Fruit fly (Drosophila melanogaster) whole organism, wandering third instar larva: Measurements from ENCODE around the gene cher.

Experiments
- CG32264 ChIP-seq: fragments of 200-800 bp; sonication (Bioruptor generic); optimal IDR thresholded peaks from 2 replicates; lab custom pipeline; 2016; ENCODE audit warnings: missing biosample characterization, missing genetic modification characterization
- CG9705 ChIP-seq: fragments of 200-800 bp; sonication (Bioruptor generic); optimal IDR thresholded peaks from 2 replicates; lab custom pipeline; 2018; ENCODE audit warnings: missing biosample characterization, mild to moderate bottlenecking, missing genetic modification characterization
- Hnf4 ChIP-seq: fragments of 200-800 bp; sonication (Bioruptor generic); optimal IDR thresholded peaks from 2 replicates; lab custom pipeline; 2016; ENCODE audit warnings: missing biosample characterization, mild to moderate bottlenecking, missing genetic modification characterization
- Vsx2 ChIP-seq: fragments of 200-300, 225-300 bp; sonication (Bioruptor generic); optimal IDR thresholded peaks from 2 replicates; lab custom pipeline; 2018; ENCODE audit warnings: missing biosample characterization, missing genetic modification characterization; ENCODE audit not compliant: partially characterized antibody
- dmrt93B ChIP-seq: fragments of 200-800 bp; sonication (Bioruptor generic); optimal IDR thresholded peaks from 2 replicates; lab custom pipeline; 2018; ENCODE audit warnings: missing biosample characterization, mild to moderate bottlenecking, missing genetic modification characterization
- ey ChIP-seq: fragments of 200-800 bp; sonication (Bioruptor generic); optimal IDR thresholded peaks from 2 replicates; lab custom pipeline; 2016; ENCODE audit warnings: missing biosample characterization, missing genetic modification characterization
- rgr ChIP-seq: fragments of 200-800 bp; sonication (Bioruptor generic); optimal IDR thresholded peaks from 3 replicates; lab custom pipeline; 2016; ENCODE audit warnings: missing biosample characterization, mild to moderate bottlenecking, missing genetic modification characterization
- usp ChIP-seq: fragments of >200 bp; optimal IDR thresholded peaks from 2 replicates; lab custom pipeline; 2017; ENCODE audit warnings: missing biosample characterization, missing genetic modification characterization

dm6 chr3R:17079859-17080255 is 45.3 kb downstream of the cher start, which contains the start of the genes Keap1 and kuk:
- TF ChIP-seq CG9705 (GFP tag; lab: Kevin White, UChicago): no peak
- TF ChIP-seq Vsx2 (GFP tag; lab: Kevin White, UChicago): no peak
- peak; percentile 92 for TF ChIP-seq Hnf4 (GFP tag; lab: Kevin White, UChicago)
- TF ChIP-seq rgr: peak; percentile 82
- no peak for TF ChIP-seq usp (GFP tag; lab: Kevin White, UChicago)
- peak; percentile 61 for TF ChIP-seq ey (GFP tag; lab: Kevin White, UChicago)
- TF ChIP-seq CG32264 (GFP tag; lab: Kevin White, UChicago): no peak
- peak; percentile 36 for TF ChIP-seq dmrt93B (GFP tag; lab: Kevin White, UChicago)
